Fruit fly (Drosophila melanogaster) whole organism, embryonic: ENCODE measurements around the gene HHEX.
A peak's percentile ranks its signal among the peaks of the same experiment; 100 is the strongest.

Experiments used
- Adf1 ChIP-seq: fragments of 200-800 bp; sonication (Bioruptor generic); IDR thresholded peaks from 2 replicates; pipeline ENCODE4 v1.3.6; 2022; ENCODE audit warnings: missing biosample characterization, missing genetic modification characterization
- Atf6 ChIP-seq: fragments of 200-800 bp; sonication (Bioruptor generic); IDR thresholded peaks from 2 replicates; pipeline ENCODE4 v1.3.6; 2022; ENCODE audit warnings: missing biosample characterization, missing genetic modification characterization
- B-H1 ChIP-seq: fragments of 200-800 bp; sonication (Bioruptor generic); IDR thresholded peaks from 3 replicates; pipeline ENCODE4 v1.3.6; 2022; ENCODE audit warnings: missing biosample characterization, missing genetic modification characterization
- B-H2 ChIP-seq: fragments of 200-800 bp; sonication (Bioruptor generic); optimal IDR thresholded peaks from 2 replicates; lab custom pipeline; 2018; ENCODE audit warnings: missing biosample characterization, mild to moderate bottlenecking, missing genetic modification characterization
- C15 ChIP-seq: fragments of 200-800 bp; sonication (Bioruptor generic); IDR thresholded peaks from 3 replicates; pipeline ENCODE4 v1.3.6; 2022; ENCODE audit warnings: missing biosample characterization, missing genetic modification characterization
- CG10979 ChIP-seq: fragments of 200-800 bp; sonication (Bioruptor generic); optimal IDR thresholded peaks from 2 replicates; lab custom pipeline; 2018; ENCODE audit warnings: missing biosample characterization, mild to moderate bottlenecking, missing genetic modification characterization, moderate library complexity
- CG11456 ChIP-seq: fragments of 200-800 bp; sonication (Bioruptor generic); IDR thresholded peaks from 3 replicates; pipeline ENCODE4 v1.3.6; 2022; ENCODE audit warnings: missing biosample characterization, missing genetic modification characterization
- CG11696 ChIP-seq: fragments of 200-800 bp; sonication (Bioruptor generic); IDR thresholded peaks from 2 replicates; pipeline ENCODE4 v1.3.6; 2022; ENCODE audit warnings: missing biosample characterization, missing genetic modification characterization
- CG12942 ChIP-seq: fragments of 200-800 bp; sonication (Bioruptor generic); optimal IDR thresholded peaks from 3 replicates; lab custom pipeline; 2016; ENCODE audit warnings: missing biosample characterization, missing genetic modification characterization
- CG14860 ChIP-seq: fragments of 200-800 bp; sonication (Bioruptor generic); IDR thresholded peaks from 3 replicates; pipeline ENCODE4 v1.3.6; 2022; ENCODE audit warnings: missing biosample characterization, missing genetic modification characterization; ENCODE audit not compliant: partially characterized antibody
- CG15269 ChIP-seq: fragments of 200-800 bp; sonication (Bioruptor generic); optimal IDR thresholded peaks from 2 replicates; lab custom pipeline; 2018; ENCODE audit warnings: missing biosample characterization, mild to moderate bottlenecking, missing genetic modification characterization, moderate library complexity
- CG1603 ChIP-seq: fragments of 200-800 bp; sonication (Bioruptor generic); optimal IDR thresholded peaks from 2 replicates; lab custom pipeline; 2019; ENCODE audit warnings: missing biosample characterization, mild to moderate bottlenecking, missing genetic modification characterization, moderate library complexity
- CG17328 ChIP-seq: fragments of 200-800 bp; sonication (Bioruptor generic); IDR thresholded peaks from 2 replicates; pipeline ENCODE4 v1.3.6; 2022; ENCODE audit warnings: missing biosample characterization, missing genetic modification characterization
- CG17385 ChIP-seq: fragments of 200-800 bp; sonication (Bioruptor generic); optimal IDR thresholded peaks from 3 replicates; lab custom pipeline; 2018; ENCODE audit warnings: missing biosample characterization, mild to moderate bottlenecking, missing genetic modification characterization
- CG17568 ChIP-seq: fragments of 200-800 bp; sonication (Bioruptor generic); optimal IDR thresholded peaks from 2 replicates; lab custom pipeline; 2018; ENCODE audit warnings: missing biosample characterization, mild to moderate bottlenecking, missing genetic modification characterization, moderate library complexity
- CG2129 ChIP-seq: fragments of 200-800 bp; sonication (Bioruptor generic); IDR thresholded peaks from 2 replicates; pipeline ENCODE4 v1.3.6; 2022; ENCODE audit warnings: missing biosample characterization, missing genetic modification characterization; ENCODE audit not compliant: partially characterized antibody
- CG2199 ChIP-seq: fragments of 200-800 bp; sonication (Bioruptor generic); IDR thresholded peaks from 3 replicates; pipeline ENCODE4 v1.3.6; 2022; ENCODE audit warnings: missing biosample characterization, missing genetic modification characterization
- CG4404 ChIP-seq: fragments of 200-800 bp; sonication (Bioruptor generic); IDR thresholded peaks from 2 replicates; pipeline ENCODE4 v1.3.6; 2022; ENCODE audit warnings: missing biosample characterization, missing genetic modification characterization
- CG4707 ChIP-seq: fragments of 200-800 bp; sonication (Bioruptor generic); optimal IDR thresholded peaks from 2 replicates; lab custom pipeline; 2018; ENCODE audit warnings: missing biosample characterization, mild to moderate bottlenecking, missing genetic modification characterization, moderate library complexity
- CG6254 ChIP-seq: fragments of 200-800 bp; sonication (Bioruptor generic); optimal IDR thresholded peaks from 3 replicates; lab custom pipeline; 2017; ENCODE audit warnings: mild to moderate bottlenecking, missing biosample characterization, missing genetic modification reagents, missing genetic modification characterization
- CG7963 ChIP-seq: fragments of 200-800 bp; sonication (Bioruptor generic); IDR thresholded peaks from 3 replicates; pipeline ENCODE4 v1.3.6; 2022; ENCODE audit warnings: missing biosample characterization, missing genetic modification characterization; ENCODE audit not compliant: partially characterized antibody
- CG7987 ChIP-seq: fragments of 200-800 bp; sonication (Bioruptor generic); optimal IDR thresholded peaks from 2 replicates; lab custom pipeline; 2018; ENCODE audit warnings: missing biosample characterization, mild to moderate bottlenecking, missing genetic modification characterization, moderate library complexity
- CG8290 ChIP-seq, 3 experiments: fragments of 200-800 bp; sonication (Bioruptor generic); optimal IDR thresholded peaks; 2 replicates each; lab custom pipeline; 2016 to 2019; ENCODE audit warnings: missing biosample characterization in 3 of 3, missing genetic modification characterization in 3 of 3, mild to moderate bottlenecking in 2 of 3, moderate library complexity in 1 of 3
- D19A ChIP-seq: fragments of 200-800 bp; optimal IDR thresholded peaks from 3 replicates; lab custom pipeline; 2019; ENCODE audit warnings: missing biosample characterization, mild to moderate bottlenecking, missing genetic modification characterization, moderate library complexity
- Dref ChIP-seq: fragments of 200-800 bp; sonication (Bioruptor generic); IDR thresholded peaks from 2 replicates; pipeline ENCODE4 v1.3.6; 2022; ENCODE audit warnings: missing biosample characterization, missing genetic modification characterization
- Ets65A ChIP-seq: fragments of 200-800 bp; sonication (Bioruptor generic); peaks from one replicate; lab custom pipeline; 2016; ENCODE audit warnings: missing biosample characterization, missing genetic modification characterization
- HLH3B ChIP-seq: fragments of 200-800 bp; sonication (Bioruptor generic); IDR thresholded peaks from 2 replicates; pipeline ENCODE4 v1.3.6; 2022; ENCODE audit warnings: missing biosample characterization, missing genetic modification characterization
- Hand ChIP-seq: fragments of 200-800 bp; sonication (Bioruptor generic); optimal IDR thresholded peaks from 2 replicates; lab custom pipeline; 2017; ENCODE audit warnings: mild to moderate bottlenecking, missing biosample characterization, missing genetic modification reagents, missing genetic modification characterization
- MESR4 ChIP-seq: fragments of 200-800 bp; sonication (Bioruptor generic); optimal IDR thresholded peaks from 2 replicates; lab custom pipeline; 2018; ENCODE audit warnings: missing biosample characterization, mild to moderate bottlenecking, missing genetic modification characterization, moderate library complexity
- Oli ChIP-seq: fragments of 200-800 bp; sonication (Bioruptor generic); optimal IDR thresholded peaks from 2 replicates; lab custom pipeline; 2018; ENCODE audit warnings: missing biosample characterization, mild to moderate bottlenecking, missing genetic modification characterization, moderate library complexity
- Ptx1 ChIP-seq: fragments of 200-800 bp; sonication (Bioruptor generic); IDR thresholded peaks from 2 replicates; pipeline ENCODE4 v1.3.6; 2022; ENCODE audit warnings: missing biosample characterization, missing genetic modification characterization
- Rfx ChIP-seq: fragments of 200-800 bp; sonication (Bioruptor generic); IDR thresholded peaks from 2 replicates; pipeline ENCODE4 v1.3.6; 2022; ENCODE audit warnings: missing biosample characterization, missing genetic modification characterization
- caup ChIP-seq: fragments of 200-800 bp; sonication (Bioruptor generic); optimal IDR thresholded peaks from 3 replicates; lab custom pipeline; 2017; ENCODE audit warnings: missing biosample characterization, mild to moderate bottlenecking, missing genetic modification characterization, moderate library complexity; ENCODE audit not compliant: severe bottlenecking
- chinmo ChIP-seq: fragments of 200-800 bp; sonication (Bioruptor generic); IDR thresholded peaks from 4 replicates; pipeline ENCODE4 v1.3.6; 2022; ENCODE audit warnings: missing biosample characterization, missing genetic modification characterization; ENCODE audit not compliant: partially characterized antibody
- ewg ChIP-seq: fragments of 200-800 bp; sonication (Bioruptor generic); optimal IDR thresholded peaks from 3 replicates; lab custom pipeline; 2017; ENCODE audit warnings: mild to moderate bottlenecking, missing biosample characterization, missing genetic modification reagents, missing genetic modification characterization
- fru ChIP-seq: fragments of >200 bp; optimal IDR thresholded peaks from 2 replicates; lab custom pipeline; 2017
- ken ChIP-seq: fragments of 200-800 bp; sonication (Bioruptor generic); IDR thresholded peaks from 3 replicates; pipeline ENCODE4 v1.3.6; 2022; ENCODE audit warnings: missing biosample characterization, missing genetic modification characterization
- pan ChIP-seq, 4 experiments: fragments of >200 bp in 3 of 4; fragments of 200-800 bp in 1 of 4; sonication (Bioruptor generic) in 1 of 4; optimal IDR thresholded peaks in 3 of 4; IDR thresholded peaks in 1 of 4; 2 replicates each; pipeline versions ENCODE4 v1.3.6 to Lab custom; 2017 to 2022; ENCODE audit warnings: missing biosample characterization in 2 of 4, missing genetic modification characterization in 2 of 4, mixed read lengths in 1 of 4
- repo ChIP-seq: fragments of 200-800 bp; sonication (Bioruptor generic); optimal IDR thresholded peaks from 2 replicates; lab custom pipeline; 2016; ENCODE audit warnings: missing biosample characterization, missing genetic modification characterization
- ro ChIP-seq: fragments of 200-800 bp; sonication (Bioruptor generic); IDR thresholded peaks from 2 replicates; pipeline ENCODE4 v1.3.6; 2022; ENCODE audit warnings: missing biosample characterization, missing genetic modification characterization
- sc ChIP-seq, 3 experiments: fragments of >200 bp in 2 of 3; fragments of 200-800 bp in 1 of 3; sonication (Bioruptor generic) in 1 of 3; optimal IDR thresholded peaks; 2 replicates in 2 of 3; 3 replicates in 1 of 3; lab custom pipeline; 2017; ENCODE audit warnings: mild to moderate bottlenecking in 1 of 3, missing biosample characterization in 1 of 3, missing genetic modification characterization in 1 of 3, missing genetic modification reagents in 1 of 3
- scrt ChIP-seq: fragments of 200-800 bp; sonication (Bioruptor generic); optimal IDR thresholded peaks from 2 replicates; lab custom pipeline; 2018; ENCODE audit warnings: missing biosample characterization, mild to moderate bottlenecking, missing genetic modification characterization, moderate library complexity
- sd ChIP-seq: fragments of 200-800 bp; sonication (Bioruptor generic); optimal IDR thresholded peaks from 3 replicates; lab custom pipeline; 2018; ENCODE audit warnings: missing biosample characterization, mild to moderate bottlenecking, missing genetic modification characterization, moderate library complexity
- sens ChIP-seq: fragments of 200-800 bp; sonication (Bioruptor generic); peaks from one replicate; lab custom pipeline; 2016; ENCODE audit warnings: missing biosample characterization, missing genetic modification characterization
- slbo ChIP-seq: fragments of 200-800 bp; sonication (Bioruptor generic); IDR thresholded peaks from 2 replicates; pipeline ENCODE4 v1.3.6; 2022; ENCODE audit warnings: missing biosample characterization, missing genetic modification characterization
- ssp ChIP-seq: fragments of 200-800 bp; sonication (Bioruptor generic); IDR thresholded peaks from 2 replicates; pipeline ENCODE4 v1.3.6; 2022; ENCODE audit warnings: missing biosample characterization, missing genetic modification characterization
- zf30C ChIP-seq: fragments of 200-800 bp; sonication (Bioruptor generic); optimal IDR thresholded peaks from 3 replicates; lab custom pipeline; 2018; ENCODE audit warnings: missing biosample characterization, mild to moderate bottlenecking, missing genetic modification characterization

HHEX gene

DNA sequence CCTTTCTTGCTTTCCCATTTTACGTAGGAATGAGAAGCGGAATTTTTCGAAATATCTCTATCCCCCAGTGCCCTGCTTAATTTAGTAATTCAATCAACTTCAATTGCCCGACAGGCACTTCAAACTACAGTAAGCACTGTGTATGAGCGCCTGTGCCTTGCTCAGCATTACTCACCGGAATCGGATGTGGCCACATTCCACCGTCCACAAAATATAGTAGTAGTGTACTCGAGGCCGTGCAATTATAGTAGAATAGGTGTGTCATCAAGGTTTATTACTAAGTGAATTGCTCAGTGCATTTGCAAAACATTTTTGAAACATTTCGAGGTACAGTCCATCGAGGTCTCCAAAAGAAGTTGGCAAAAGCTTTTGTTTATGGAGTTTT, 15.0 kb downstream of the HHEX start (continued):
- TF ChIP-seq ewg (GFP tag; lab: Kevin White, UChicago) = no peak
- TF ChIP-seq sc (optimal IDR thresholded peaks at IDR 0.05; lab: Kevin White, UChicago) = no peak
- no peak for TF ChIP-seq sc (GFP tag; optimal IDR thresholded peaks at IDR 0.05; lab: Kevin White, UChicago)
- TF ChIP-seq CG10979 (tag; lab: Kevin White, UChicago) = no peak
- TF ChIP-seq Ptx1 (GFP tag; lab: Robert Waterston, UW) = 0 out of 2 replicates have a peak, but pooled peaks have one; percentile 17
- peak; percentile 30; the same call in 1 of the 2 replicates for TF ChIP-seq Rfx
- no peak for TF ChIP-seq Hand (GFP tag; lab: Kevin White, UChicago)
- peak; percentile 2 for TF ChIP-seq Ets65A
- TF ChIP-seq ssp (GFP tag; lab: Robert Waterston, UW) = no peak
- no peak for TF ChIP-seq scrt (GFP tag; lab: Kevin White, UChicago)
- TF ChIP-seq CG8290 (GFP tag; optimal IDR thresholded peaks at IDR 0.05; lab: Kevin White, UChicago) = no peak
- TF ChIP-seq CG8290 (tag; optimal IDR thresholded peaks at IDR 0.05; lab: Kevin White, UChicago) = peak in 1 of 2 experiments; percentile 48
- peak; percentile 62; the same call in 1 of the 3 replicates for TF ChIP-seq CG2199 (GFP tag; lab: Robert Waterston, UW)
- 0 out of 2 replicates have a peak, but pooled peaks have one; percentile 24 for TF ChIP-seq CG17328 (GFP tag; lab: Robert Waterston, UW)
- peak; percentile 28 for TF ChIP-seq CG1603
- no peak for TF ChIP-seq B-H1 (GFP tag; lab: Robert Waterston, UW)
- no peak for TF ChIP-seq CG4707 (GFP tag; lab: Kevin White, UChicago)
- no peak for TF ChIP-seq ro (GFP tag; lab: Robert Waterston, UW)
- TF ChIP-seq CG11456 = no peak
- no peak for TF ChIP-seq C15 (GFP tag; lab: Robert Waterston, UW)
- 0 out of 2 replicates have a peak, but pooled peaks have one; percentile 21 for TF ChIP-seq HLH3B (GFP tag; lab: Robert Waterston, UW)
- TF ChIP-seq Atf6 (GFP tag; lab: Robert Waterston, UW) = no peak
- TF ChIP-seq B-H2 = no peak
- TF ChIP-seq zf30C (GFP tag; lab: Kevin White, UChicago) = no peak
- TF ChIP-seq Oli (tag; lab: Kevin White, UChicago) = peak; percentile 18
- TF ChIP-seq pan (optimal IDR thresholded peaks at IDR 0.05; lab: Kevin White, UChicago) = no peak
- TF ChIP-seq pan (GFP tag; optimal IDR thresholded peaks at IDR 0.05 in 1 of 2, IDR thresholded peaks at IDR 0.05 in 1 of 2) = peak in 1 of 2 experiments; percentile 9
- TF ChIP-seq sens (GFP tag; lab: Kevin White, UChicago) = peak; percentile 66

- TF ChIP-seq CG17385 (GFP tag; lab: Kevin White, UChicago) = peak; percentile 55
- peak; percentile 31; the same call in 1 of the 2 replicates for TF ChIP-seq CG11696 (GFP tag; lab: Robert Waterston, UW)
- peak; percentile 57 for TF ChIP-seq MESR4
- TF ChIP-seq ken (GFP tag; lab: Robert Waterston, UW) = 0 out of 3 replicates have a peak, but pooled peaks have one; percentile 52
- TF ChIP-seq D19A (tag; lab: Kevin White, UChicago) = peak; percentile 4
- no peak for TF ChIP-seq ssp (GFP tag; lab: Robert Waterston, UW)
- TF ChIP-seq Adf1 (GFP tag; lab: Robert Waterston, UW) = peak; percentile 36; the same call in 1 of the 2 replicates
- TF ChIP-seq CG17568 (GFP tag; lab: Kevin White, UChicago) = peak; percentile 67
- TF ChIP-seq caup (GFP tag; lab: Kevin White, UChicago) = peak; percentile 60
- TF ChIP-seq CG14860 (GFP tag; lab: Robert Waterston, UW) = no peak; the same call in 1 of the 3 replicates
- peak; percentile 22 for TF ChIP-seq repo (GFP tag; lab: Kevin White, UChicago)
- TF ChIP-seq slbo (GFP tag; lab: Robert Waterston, UW) = peak; percentile 43
- TF ChIP-seq sd (tag; lab: Kevin White, UChicago) = peak; percentile 94
- peak; percentile 9; the same call in 1 of the 2 replicates for TF ChIP-seq CG2129 (GFP tag; lab: Robert Waterston, UW)
- no peak for TF ChIP-seq CG4404
- TF ChIP-seq CG7987 = peak; percentile 71
- TF ChIP-seq Dref (GFP tag; lab: Robert Waterston, UW) = peak; percentile 52
- peak; percentile 82; the same call in 3 of the 4 replicates for TF ChIP-seq chinmo (GFP tag; lab: Robert Waterston, UW)
- TF ChIP-seq CG15269 = peak; percentile 51
- peak; percentile 54; the same call in 2 of the 3 replicates for TF ChIP-seq CG7963 (GFP tag; lab: Robert Waterston, UW)
- TF ChIP-seq CG6254 (GFP tag; lab: Kevin White, UChicago) = no peak
- no peak for TF ChIP-seq CG12942 (GFP tag; lab: Kevin White, UChicago)
- no peak for TF ChIP-seq fru
Measured at dm6 chr3R:21065010-21065695, 15.6 kb downstream of the HHEX start, which contains the start of gene AnxB9. Gene AnxB9 (plus strand): TSS chr3R:21065241.
